Worm (Caenorhabditis elegans) whole organism, young adult: ENCODE measurements around the gene ketn-1.

Source experiments
- B0336.3 ChIP-seq: fragments of 200-800 bp; sonication (Bioruptor generic); IDR thresholded peaks from 2 replicates; pipeline ENCODE4 v1.3.6; 2022; ENCODE audit warnings: missing genetic modification characterization, missing compliant biosample characterization
- C06A6.2 ChIP-seq: fragments of 200-800 bp; sonication (Bioruptor generic); conservative IDR thresholded peaks from 2 replicates; pipeline ENCODE4 v1.3.6; 2022; ENCODE audit warnings: missing genetic modification characterization, missing compliant biosample characterization
- D2030.7 ChIP-seq: fragments of 200-800 bp; sonication (Bioruptor generic); IDR thresholded peaks from 2 replicates; pipeline ENCODE4 v1.3.6; 2022; ENCODE audit warnings: missing genetic modification reagents, missing genetic modification characterization, missing compliant biosample characterization
- F22D6.2 ChIP-seq: sonication (generic microtip); optimal IDR thresholded peaks from 2 replicates; lab custom pipeline; 2016; ENCODE audit warnings: mild to moderate bottlenecking, missing genetic modification characterization, missing compliant biosample characterization
- F37B4.10 ChIP-seq: fragments of 200-800 bp; sonication (Bioruptor generic); IDR thresholded peaks from 2 replicates; pipeline ENCODE4 v1.3.6; 2022; ENCODE audit warnings: missing genetic modification characterization, missing compliant biosample characterization
- F49E8.2 ChIP-seq: sonication (generic microtip); optimal IDR thresholded peaks from 3 replicates; lab custom pipeline; 2017; ENCODE audit warnings: missing genetic modification characterization, mild to moderate bottlenecking, missing compliant biosample characterization, antibody characterized with exemption, moderate library complexity; ENCODE audit not compliant: insufficient read depth
- F55B11.4 ChIP-seq: sonication (generic microtip); optimal IDR thresholded peaks from 2 replicates; lab custom pipeline; 2016; ENCODE audit warnings: missing compliant biosample characterization, missing genetic modification characterization, borderline replicate concordance; ENCODE audit not compliant: insufficient read depth
- F57A8.1 ChIP-seq: fragments of 200-800 bp; sonication (Bioruptor generic); optimal IDR thresholded peaks from 2 replicates; lab custom pipeline; 2018; ENCODE audit warnings: mild to moderate bottlenecking, missing genetic modification characterization, moderate library complexity, missing compliant biosample characterization
- K11D2.4 ChIP-seq: fragments of 200-800 bp; sonication (Bioruptor generic); IDR thresholded peaks from 2 replicates; pipeline ENCODE4 v1.3.6; 2022; ENCODE audit warnings: missing genetic modification reagents, missing genetic modification characterization, missing compliant biosample characterization
- K12H6.12 ChIP-seq: fragments of 200-800 bp; sonication (Bioruptor generic); optimal IDR thresholded peaks from 2 replicates; lab custom pipeline; 2018; ENCODE audit warnings: mild to moderate bottlenecking, missing genetic modification characterization, missing compliant biosample characterization
- T07F8.4 ChIP-seq: sonication (generic microtip); optimal IDR thresholded peaks from 2 replicates; lab custom pipeline; 2016; ENCODE audit warnings: mild to moderate bottlenecking, missing genetic modification characterization, moderate library complexity, missing compliant biosample characterization
- T26A5.8 ChIP-seq: sonication (generic microtip); optimal IDR thresholded peaks from 2 replicates; lab custom pipeline; 2016; ENCODE audit warnings: missing genetic modification characterization, missing compliant biosample characterization
- Y53F4B.3 ChIP-seq: fragments of 200-800 bp; sonication (Bioruptor generic); IDR thresholded peaks from 2 replicates; pipeline ENCODE4 v1.3.6; 2022; ENCODE audit warnings: missing genetic modification reagents, missing genetic modification characterization, missing compliant biosample characterization
- Y79H2A.3 ChIP-seq: fragments of 200-800 bp; sonication (Bioruptor generic); conservative IDR thresholded peaks from 2 replicates; pipeline ENCODE4 v1.3.6; 2022; ENCODE audit warnings: missing genetic modification reagents, missing genetic modification characterization, missing compliant biosample characterization
- Y95B8A.8 ChIP-seq: fragments of 200-800 bp; sonication (Bioruptor generic); IDR thresholded peaks from 2 replicates; pipeline ENCODE4 v1.3.6; 2022; ENCODE audit warnings: missing genetic modification reagents, missing genetic modification characterization, missing compliant biosample characterization
- atf-7 ChIP-seq: sonication (generic microtip); optimal IDR thresholded peaks from 2 replicates; lab custom pipeline; 2017; ENCODE audit warnings: mild to moderate bottlenecking, missing genetic modification characterization, missing compliant biosample characterization
- attf-3 ChIP-seq: fragments of 200-800 bp; sonication (Bioruptor generic); conservative IDR thresholded peaks from 2 replicates; pipeline ENCODE4 v1.3.6; 2022; ENCODE audit warnings: missing genetic modification reagents, missing genetic modification characterization, missing compliant biosample characterization
- bed-1 ChIP-seq: fragments of 200-800 bp; sonication (Bioruptor generic); IDR thresholded peaks from 2 replicates; pipeline ENCODE4 v1.3.6; 2022; ENCODE audit warnings: missing genetic modification reagents, missing genetic modification characterization, missing compliant biosample characterization
- bed-2 ChIP-seq: fragments of 200-800 bp; sonication (Bioruptor generic); IDR thresholded peaks from 2 replicates; pipeline ENCODE4 v1.3.6; 2022; ENCODE audit warnings: missing genetic modification reagents, missing genetic modification characterization, missing compliant biosample characterization
- cebp-2 ChIP-seq: fragments of 200-800 bp; sonication (Bioruptor generic); IDR thresholded peaks from 2 replicates; pipeline ENCODE4 v1.3.6; 2022; ENCODE audit warnings: missing genetic modification characterization, missing compliant biosample characterization
- ceh-40 ChIP-seq: fragments of 200-800 bp; sonication (Bioruptor generic); IDR thresholded peaks from 2 replicates; pipeline ENCODE4 v1.3.6; 2022; ENCODE audit warnings: missing genetic modification characterization, missing compliant biosample characterization
- egl-44 ChIP-seq: fragments of 200-800 bp; sonication (Bioruptor generic); IDR thresholded peaks from 2 replicates; pipeline ENCODE4 v1.3.6; 2022; ENCODE audit warnings: missing genetic modification reagents, missing genetic modification characterization, missing compliant biosample characterization
- egrh-3 ChIP-seq: fragments of 200-800 bp; sonication (Bioruptor generic); IDR thresholded peaks from 2 replicates; pipeline ENCODE4 v1.3.6; 2022; ENCODE audit warnings: missing genetic modification reagents, missing genetic modification characterization, missing compliant biosample characterization
- gei-17 ChIP-seq: fragments of 200-800 bp; sonication (Bioruptor generic); optimal IDR thresholded peaks from 2 replicates; lab custom pipeline; 2018; ENCODE audit warnings: mild to moderate bottlenecking, missing genetic modification characterization, missing compliant biosample characterization
- hlh-12 ChIP-seq: sonication (generic microtip); optimal IDR thresholded peaks from 2 replicates; lab custom pipeline; 2016; ENCODE audit warnings: missing genetic modification characterization, missing compliant biosample characterization
- hsf-1 ChIP-seq: fragments of 200-800 bp; sonication (Bioruptor generic); IDR thresholded peaks from 2 replicates; pipeline ENCODE4 v1.3.6; 2022; ENCODE audit warnings: missing genetic modification reagents, missing genetic modification characterization, missing compliant biosample characterization
- let-607 ChIP-seq, 2 experiments: fragments of 200-800 bp in 1 of 2; sonication (Bioruptor generic) in 1 of 2; sonication (generic microtip) in 1 of 2; optimal IDR thresholded peaks; 2 replicates each; lab custom pipeline; 2016 to 2018; ENCODE audit warnings: mild to moderate bottlenecking in 2 of 2, missing compliant biosample characterization in 2 of 2, missing genetic modification characterization in 2 of 2, moderate library complexity in 2 of 2, missing genotype in 1 of 2
- lin-26 ChIP-seq: fragments of 200-800 bp; sonication (Bioruptor generic); IDR thresholded peaks from 2 replicates; pipeline ENCODE4 v1.3.6; 2022; ENCODE audit warnings: missing genetic modification reagents, missing genetic modification characterization, missing compliant biosample characterization
- lin-40 ChIP-seq: sonication (generic microtip); optimal IDR thresholded peaks from 2 replicates; lab custom pipeline; 2016; ENCODE audit warnings: missing genetic modification characterization, mild to moderate bottlenecking, missing compliant biosample characterization, missing genotype, missing genetic modification reagents
- lir-1 ChIP-seq: fragments of 200-800 bp; sonication (Bioruptor generic); conservative IDR thresholded peaks from 2 replicates; pipeline ENCODE4 v1.3.6; 2022; ENCODE audit warnings: missing genetic modification reagents, missing genetic modification characterization, missing compliant biosample characterization
- nfya-1 ChIP-seq: sonication (generic microtip); optimal IDR thresholded peaks from 2 replicates; lab custom pipeline; 2017; ENCODE audit warnings: antibody characterized with exemption, missing compliant biosample characterization, missing genetic modification characterization, borderline replicate concordance; ENCODE audit not compliant: insufficient read depth
- nfya-2 ChIP-seq: fragments of 200-800 bp; sonication (Bioruptor generic); IDR thresholded peaks from 2 replicates; pipeline ENCODE4 v1.3.6; 2022; ENCODE audit warnings: missing genetic modification reagents, missing genetic modification characterization, missing compliant biosample characterization
- nhr-90 ChIP-seq: sonication (generic microtip); optimal IDR thresholded peaks from 2 replicates; lab custom pipeline; 2016; ENCODE audit warnings: missing genotype, mild to moderate bottlenecking, missing genetic modification characterization, missing compliant biosample characterization
- rpc-1 ChIP-seq, 2 experiments: fragments of 150-350 bp in 1 of 2; sonication (generic microtip) in 1 of 2; optimal IDR thresholded peaks; 2 replicates each; lab custom pipeline; 2014 to 2018; ENCODE audit warnings: missing biosample characterization in 1 of 2, missing genetic modification characterization in 1 of 2, missing genetic modification reagents in 1 of 2, missing genotype in 1 of 2
- snpc-1.1 ChIP-seq: sonication (generic microtip); optimal IDR thresholded peaks from 2 replicates; lab custom pipeline; 2017; ENCODE audit warnings: missing genetic modification characterization, mild to moderate bottlenecking, missing compliant biosample characterization, antibody characterized with exemption, moderate library complexity, missing genotype, missing genetic modification reagents; ENCODE audit not compliant: insufficient read depth
- snpc-1.3 ChIP-seq: sonication (generic microtip); optimal IDR thresholded peaks from 2 replicates; lab custom pipeline; 2017; ENCODE audit warnings: missing genetic modification characterization, mild to moderate bottlenecking, missing compliant biosample characterization, antibody characterized with exemption, moderate library complexity, missing genotype, missing genetic modification reagents; ENCODE audit not compliant: insufficient read depth
- snpc-3.4 ChIP-seq: sonication (generic microtip); optimal IDR thresholded peaks from 2 replicates; lab custom pipeline; 2017; ENCODE audit warnings: missing genetic modification characterization, mild to moderate bottlenecking, missing compliant biosample characterization, antibody characterized with exemption, moderate library complexity, missing genotype, missing genetic modification reagents
- somi-1 ChIP-seq: fragments of 200-800 bp; sonication (Bioruptor generic); optimal IDR thresholded peaks from 2 replicates; lab custom pipeline; 2018; ENCODE audit warnings: mild to moderate bottlenecking, missing genetic modification characterization, missing compliant biosample characterization
- xnd-1 ChIP-seq: sonication (generic microtip); optimal IDR thresholded peaks from 2 replicates; lab custom pipeline; 2016; ENCODE audit warnings: missing genotype, missing genetic modification reagents, missing genetic modification characterization, missing compliant biosample characterization
- zfh-2 ChIP-seq: fragments of 200-800 bp; sonication (Bioruptor generic); conservative IDR thresholded peaks from 2 replicates; pipeline ENCODE4 v1.3.6; 2022; ENCODE audit warnings: missing genetic modification reagents, missing genetic modification characterization, missing compliant biosample characterization
- zim-3 ChIP-seq: sonication (generic microtip); optimal IDR thresholded peaks from 2 replicates; lab custom pipeline; 2017; ENCODE audit warnings: mild to moderate bottlenecking, missing genetic modification characterization, moderate library complexity, missing compliant biosample characterization

Gene ketn-1

ce11 chrV:2809443-2809842 is 1.8 kb upstream of the ketn-1 start:
- TF ChIP-seq lir-1 (GFP tag; lab: Robert Waterston, UW): no peak
- no peak for TF ChIP-seq F49E8.2 (tag; lab: Kevin White, UChicago)
- TF ChIP-seq C06A6.2 (GFP tag; lab: Robert Waterston, UW): no peak
- TF ChIP-seq snpc-1.3: no peak
- no peak for TF ChIP-seq snpc-1.1 (tag; lab: Kevin White, UChicago)
- no peak for TF ChIP-seq bed-2
- TF ChIP-seq egl-44 (GFP tag; lab: Robert Waterston, UW): no peak
- TF ChIP-seq bed-1 (GFP tag; lab: Robert Waterston, UW): no peak
- TF ChIP-seq K11D2.4: no peak
- TF ChIP-seq atf-7 (tag; lab: Kevin White, UChicago): no peak
- TF ChIP-seq zim-3 (tag; lab: Kevin White, UChicago): no peak
- no peak for TF ChIP-seq attf-3 (GFP tag; lab: Robert Waterston, UW)
- no peak for TF ChIP-seq K12H6.12 (tag; lab: Kevin White, UChicago)
- no peak for TF ChIP-seq snpc-3.4 (tag; lab: Kevin White, UChicago)
- TF ChIP-seq xnd-1: no peak
- no peak for TF ChIP-seq nhr-90 (tag; lab: Kevin White, UChicago)
- no peak for TF ChIP-seq Y53F4B.3

- TF ChIP-seq lin-40 (tag; lab: Kevin White, UChicago) (no peak), zfh-2 (peak; percentile 57)
These were observed 4.4 kb downstream of the ketn-1 start for ce11 chrV:2803258-2803657.

DNA sequence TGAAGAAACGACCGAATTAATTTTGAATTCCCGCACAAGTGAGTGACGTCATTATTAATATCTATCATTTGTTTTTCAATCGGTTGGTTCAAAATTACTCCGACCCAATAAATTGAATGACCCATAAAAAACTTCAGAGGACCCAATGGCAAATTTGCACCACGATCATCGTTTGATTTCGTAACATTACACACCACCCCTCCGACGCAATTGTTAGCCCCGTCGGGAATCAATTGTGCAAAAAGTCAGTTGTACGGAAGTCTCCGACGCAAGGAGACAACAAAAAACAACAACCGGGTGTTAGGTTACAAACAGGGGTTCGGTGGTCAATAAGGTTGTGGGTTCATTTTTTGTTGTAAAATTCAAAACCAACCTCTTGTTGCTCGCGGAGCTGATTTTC is 5.7 kb downstream of the ketn-1 start:
- TF ChIP-seq Y95B8A.8 (GFP tag; lab: Robert Waterston, UW) (no peak), T26A5.8 (no peak), D2030.7 (GFP tag; lab: Robert Waterston, UW) (no peak), gei-17 (GFP tag; lab: Kevin White, UChicago) (no peak), zim-3 (tag; lab: Kevin White, UChicago) (no peak)
- TF ChIP-seq, all 124 proteins: peak for 0

ce11 chrV:2800676-2801075 is 7.0 kb downstream of the ketn-1 start:
- TF ChIP-seq T26A5.8 (no peak), lin-40 (tag; lab: Kevin White, UChicago) (no peak), let-607 (tag; optimal IDR thresholded peaks at IDR 0.05; lab: Kevin White, UChicago) (no peak), nfya-1 (tag; lab: Kevin White, UChicago) (no peak), somi-1 (GFP tag; lab: Kevin White, UChicago) (no peak), egrh-3 (GFP tag; lab: Robert Waterston, UW) (peak; percentile 11; the same call in 1 of the 2 replicates), zfh-2 (peak; percentile 65; the same call in 1 of the 2 replicates), F37B4.10 (no peak)

DNA sequence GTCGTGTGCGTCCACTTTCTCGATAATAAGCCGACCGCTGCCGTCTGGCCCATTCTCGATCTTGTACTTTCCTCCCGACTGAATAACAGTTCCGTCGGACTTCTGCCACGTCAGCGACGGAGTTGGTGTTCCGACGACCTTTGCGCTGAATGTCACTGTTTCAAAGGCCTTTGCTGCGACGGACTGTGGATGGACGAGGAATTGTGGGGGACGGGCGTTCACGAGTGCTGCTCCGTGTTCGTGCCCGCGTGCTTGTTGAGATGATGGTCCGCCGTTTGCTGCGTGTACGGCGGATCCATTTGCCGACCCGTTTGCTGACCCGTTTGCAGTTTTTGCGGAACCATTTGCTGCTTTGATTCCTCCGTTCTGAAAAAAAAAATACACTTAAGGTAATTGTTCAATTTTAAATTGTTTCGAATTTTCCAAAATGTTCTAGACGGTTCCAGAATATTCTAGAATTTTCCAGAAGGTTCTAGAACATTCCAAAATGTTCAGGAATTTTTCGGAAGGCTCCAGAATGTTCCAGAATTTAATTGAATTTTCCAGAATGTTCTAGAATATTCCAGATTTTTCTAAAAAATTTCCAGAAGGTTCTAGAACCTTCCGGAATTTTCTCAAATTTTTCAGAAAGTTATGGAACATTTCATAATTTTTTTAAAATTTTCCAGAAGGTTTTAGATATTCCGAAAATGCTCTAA is 8.3 kb downstream of the ketn-1 start:
- TF ChIP-seq cebp-2 (GFP tag; lab: Robert Waterston, UW): no peak
- TF ChIP-seq lin-26: 0 out of 2 replicates have a peak, but pooled peaks have one; percentile 24
- no peak for TF ChIP-seq F57A8.1 (GFP tag; lab: Kevin White, UChicago)
- no peak for TF ChIP-seq B0336.3
- TF ChIP-seq F22D6.2 (tag; lab: Kevin White, UChicago): no peak
- no peak for TF ChIP-seq hlh-12
- TF ChIP-seq rpc-1 (optimal IDR thresholded peaks at IDR 0.05; lab: Kevin White, UChicago): peak; percentile 31
- no peak for TF ChIP-seq rpc-1 (tag; optimal IDR thresholded peaks at IDR 0.05; lab: Kevin White, UChicago)
- TF ChIP-seq T07F8.4: no peak
- TF ChIP-seq hsf-1 (GFP tag; lab: Robert Waterston, UW): peak; percentile 93
- no peak for TF ChIP-seq Y79H2A.3 (GFP tag; lab: Robert Waterston, UW)
- TF ChIP-seq F55B11.4 (tag; lab: Kevin White, UChicago): no peak
- TF ChIP-seq nfya-2: no peak
- no peak for TF ChIP-seq ceh-40 (GFP tag; lab: Robert Waterston, UW)
- no peak for TF ChIP-seq gei-17 (GFP tag; lab: Kevin White, UChicago)
